Fruit fly (Drosophila melanogaster): Measurements from ENCODE around the gene CG4218.

DNA sequence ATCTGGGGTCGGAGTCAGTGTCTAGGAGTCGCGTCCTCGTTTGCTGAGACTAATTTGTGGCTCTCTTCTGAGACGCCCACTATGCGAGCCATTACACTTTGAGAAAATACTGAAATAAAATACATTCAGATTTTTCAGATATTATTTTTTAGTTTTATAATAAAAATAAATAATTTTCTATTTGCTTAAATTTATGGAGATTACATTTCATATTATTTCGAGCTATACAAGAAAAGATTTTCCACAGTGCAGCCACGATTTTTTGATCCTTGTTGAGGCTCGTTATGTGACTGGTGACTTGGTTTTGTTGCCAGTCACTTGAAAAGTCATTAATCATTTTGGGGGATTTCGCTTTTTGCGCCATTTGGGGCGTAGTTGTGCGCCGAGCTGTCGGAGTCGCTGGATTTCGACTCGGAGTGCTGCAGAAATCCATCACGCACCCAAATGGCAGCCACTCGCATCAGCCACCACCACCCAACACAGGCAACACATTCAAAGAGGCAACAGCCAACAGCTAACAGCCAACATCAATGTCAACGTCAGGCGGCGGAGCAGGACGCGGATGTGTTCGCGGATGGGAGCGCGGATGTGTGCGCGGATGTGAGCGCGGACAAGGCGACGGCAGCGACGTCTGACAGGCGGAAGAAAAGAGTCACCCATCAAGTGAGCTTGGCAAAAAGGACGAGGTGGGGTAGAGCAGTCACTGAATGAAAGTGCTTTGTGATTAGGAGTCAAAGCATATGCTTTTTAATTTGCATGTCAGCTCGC is 38.0 kb upstream of the CG4218 start:
- peak in 1 of 2 experiments; percentile 14 for TF ChIP-seq CTCF (optimal IDR thresholded peaks at IDR 0.05)
- no peak for TF ChIP-seq CG8478 (optimal IDR thresholded peaks at IDR 0.05)

Data from S2 (cell line).